Worm (Caenorhabditis elegans) whole organism, young adult: ENCODE data around the gene nhr-275.

Experiments used
- B0336.3 ChIP-seq: fragments of 200-800 bp; sonication (Bioruptor generic); IDR thresholded peaks from 2 replicates; pipeline ENCODE4 v1.3.6; 2022; ENCODE audit warnings: missing genetic modification characterization, missing compliant biosample characterization
- C06A6.2 ChIP-seq: fragments of 200-800 bp; sonication (Bioruptor generic); conservative IDR thresholded peaks from 2 replicates; pipeline ENCODE4 v1.3.6; 2022; ENCODE audit warnings: missing genetic modification characterization, missing compliant biosample characterization
- F22D6.2 ChIP-seq: sonication (generic microtip); optimal IDR thresholded peaks from 2 replicates; lab custom pipeline; 2016; ENCODE audit warnings: mild to moderate bottlenecking, missing genetic modification characterization, missing compliant biosample characterization
- F33H1.4 ChIP-seq: fragments of 200-800 bp; sonication (Bioruptor generic); IDR thresholded peaks from 2 replicates; pipeline ENCODE4 v1.3.6; 2022; ENCODE audit warnings: missing genetic modification reagents, missing genetic modification characterization, missing compliant biosample characterization
- F39B2.1 ChIP-seq: fragments of 200-800 bp; sonication (Bioruptor generic); IDR thresholded peaks from 2 replicates; pipeline ENCODE4 v1.3.6; 2022; ENCODE audit warnings: missing genetic modification reagents, missing genetic modification characterization, missing compliant biosample characterization
- F57C9.4 ChIP-seq: sonication (generic microtip); optimal IDR thresholded peaks from 2 replicates; lab custom pipeline; 2017; ENCODE audit warnings: mild to moderate bottlenecking, missing genetic modification characterization, missing compliant biosample characterization
- K11D2.4 ChIP-seq: fragments of 200-800 bp; sonication (Bioruptor generic); IDR thresholded peaks from 2 replicates; pipeline ENCODE4 v1.3.6; 2022; ENCODE audit warnings: missing genetic modification reagents, missing genetic modification characterization, missing compliant biosample characterization
- Y53F4B.3 ChIP-seq: fragments of 200-800 bp; sonication (Bioruptor generic); IDR thresholded peaks from 2 replicates; pipeline ENCODE4 v1.3.6; 2022; ENCODE audit warnings: missing genetic modification reagents, missing genetic modification characterization, missing compliant biosample characterization
- Y56A3A.18 ChIP-seq: fragments of 200-800 bp; sonication (Bioruptor generic); IDR thresholded peaks from 2 replicates; pipeline ENCODE4 v1.3.6; 2022; ENCODE audit warnings: missing genetic modification reagents, missing genetic modification characterization, missing compliant biosample characterization
- Y79H2A.3 ChIP-seq: fragments of 200-800 bp; sonication (Bioruptor generic); conservative IDR thresholded peaks from 2 replicates; pipeline ENCODE4 v1.3.6; 2022; ENCODE audit warnings: missing genetic modification reagents, missing genetic modification characterization, missing compliant biosample characterization
- atf-7 ChIP-seq: sonication (generic microtip); optimal IDR thresholded peaks from 2 replicates; lab custom pipeline; 2017; ENCODE audit warnings: mild to moderate bottlenecking, missing genetic modification characterization, missing compliant biosample characterization
- attf-3 ChIP-seq: fragments of 200-800 bp; sonication (Bioruptor generic); conservative IDR thresholded peaks from 2 replicates; pipeline ENCODE4 v1.3.6; 2022; ENCODE audit warnings: missing genetic modification reagents, missing genetic modification characterization, missing compliant biosample characterization
- bed-2 ChIP-seq: fragments of 200-800 bp; sonication (Bioruptor generic); IDR thresholded peaks from 2 replicates; pipeline ENCODE4 v1.3.6; 2022; ENCODE audit warnings: missing genetic modification reagents, missing genetic modification characterization, missing compliant biosample characterization
- ccch-3 ChIP-seq: fragments of 200-800 bp; sonication (Bioruptor generic); optimal IDR thresholded peaks from 2 replicates; lab custom pipeline; 2018; ENCODE audit warnings: mild to moderate bottlenecking, missing genetic modification characterization, missing compliant biosample characterization
- ceh-100 ChIP-seq: fragments of 200-800 bp; sonication (Bioruptor generic); IDR thresholded peaks from 2 replicates; pipeline ENCODE4 v1.3.6; 2022; ENCODE audit warnings: missing genetic modification reagents, missing genetic modification characterization, missing compliant biosample characterization
- ceh-40 ChIP-seq: fragments of 200-800 bp; sonication (Bioruptor generic); IDR thresholded peaks from 2 replicates; pipeline ENCODE4 v1.3.6; 2022; ENCODE audit warnings: missing genetic modification characterization, missing compliant biosample characterization
- ceh-58 ChIP-seq: fragments of 200-800 bp; sonication (Bioruptor generic); IDR thresholded peaks from 2 replicates; pipeline ENCODE4 v1.3.6; 2022; ENCODE audit warnings: missing genetic modification characterization, missing compliant biosample characterization
- dox-1 ChIP-seq: fragments of 200-800 bp; sonication (Bioruptor generic); IDR thresholded peaks from 2 replicates; pipeline ENCODE4 v1.3.6; 2022; ENCODE audit warnings: missing genetic modification reagents, missing genetic modification characterization, missing compliant biosample characterization
- egl-44 ChIP-seq: fragments of 200-800 bp; sonication (Bioruptor generic); IDR thresholded peaks from 2 replicates; pipeline ENCODE4 v1.3.6; 2022; ENCODE audit warnings: missing genetic modification reagents, missing genetic modification characterization, missing compliant biosample characterization
- egrh-3 ChIP-seq: fragments of 200-800 bp; sonication (Bioruptor generic); IDR thresholded peaks from 2 replicates; pipeline ENCODE4 v1.3.6; 2022; ENCODE audit warnings: missing genetic modification reagents, missing genetic modification characterization, missing compliant biosample characterization
- ekl-4 ChIP-seq: fragments of 200-800 bp; sonication (Bioruptor generic); IDR thresholded peaks from 2 replicates; pipeline ENCODE4 v1.3.6; 2022; ENCODE audit warnings: missing genetic modification reagents, missing genetic modification characterization, missing compliant biosample characterization
- ets-4 ChIP-seq: fragments of 200-800 bp; sonication (Bioruptor generic); optimal IDR thresholded peaks from 2 replicates; lab custom pipeline; 2018; ENCODE audit warnings: mild to moderate bottlenecking, missing genetic modification characterization, missing compliant biosample characterization
- hlh-12 ChIP-seq: sonication (generic microtip); optimal IDR thresholded peaks from 2 replicates; lab custom pipeline; 2016; ENCODE audit warnings: missing genetic modification characterization, missing compliant biosample characterization
- hlh-26 ChIP-seq: fragments of 200-800 bp; sonication (Bioruptor generic); conservative IDR thresholded peaks from 2 replicates; pipeline ENCODE4 v1.3.6; 2022; ENCODE audit warnings: missing genetic modification reagents, missing genetic modification characterization, missing compliant biosample characterization
- hsf-1 ChIP-seq: fragments of 200-800 bp; sonication (Bioruptor generic); IDR thresholded peaks from 2 replicates; pipeline ENCODE4 v1.3.6; 2022; ENCODE audit warnings: missing genetic modification reagents, missing genetic modification characterization, missing compliant biosample characterization
- lag-1 ChIP-seq: fragments of 200-800 bp; sonication (Bioruptor generic); IDR thresholded peaks from 2 replicates; pipeline ENCODE4 v1.3.6; 2022; ENCODE audit warnings: missing genetic modification reagents, missing genetic modification characterization, missing compliant biosample characterization
- lin-26 ChIP-seq: fragments of 200-800 bp; sonication (Bioruptor generic); IDR thresholded peaks from 2 replicates; pipeline ENCODE4 v1.3.6; 2022; ENCODE audit warnings: missing genetic modification reagents, missing genetic modification characterization, missing compliant biosample characterization
- lin-35 ChIP-seq, 3 experiments: fragments of 150-350 bp in 2 of 3; sonication (generic microtip) in 1 of 3; optimal IDR thresholded peaks; 2 replicates each; lab custom pipeline; 2014 to 2018; ENCODE audit warnings: missing biosample characterization in 3 of 3, missing genetic modification characterization in 3 of 3, missing genetic modification reagents in 3 of 3
- lin-54 ChIP-seq: fragments of 200-800 bp; sonication (Bioruptor generic); optimal IDR thresholded peaks from 2 replicates; lab custom pipeline; 2018; ENCODE audit warnings: mild to moderate bottlenecking, missing genetic modification characterization, missing compliant biosample characterization
- madf-10 ChIP-seq: sonication (generic microtip); optimal IDR thresholded peaks from 2 replicates; lab custom pipeline; 2016; ENCODE audit warnings: mild to moderate bottlenecking, missing genetic modification characterization, missing compliant biosample characterization
- madf-8 ChIP-seq: fragments of 200-800 bp; sonication (Bioruptor generic); conservative IDR thresholded peaks from 2 replicates; pipeline ENCODE4 v1.3.6; 2022; ENCODE audit warnings: missing genetic modification reagents, missing genetic modification characterization, missing compliant biosample characterization
- mcd-1 ChIP-seq: fragments of 200-800 bp; sonication (Bioruptor generic); IDR thresholded peaks from 2 replicates; pipeline ENCODE4 v1.3.6; 2022; ENCODE audit warnings: missing genetic modification reagents, missing genetic modification characterization, missing compliant biosample characterization
- mxl-1 ChIP-seq: sonication (generic microtip); optimal IDR thresholded peaks from 2 replicates; lab custom pipeline; 2016; ENCODE audit warnings: missing genetic modification characterization, missing compliant biosample characterization
- nfyb-1 ChIP-seq: fragments of 200-800 bp; sonication (Bioruptor generic); IDR thresholded peaks from 2 replicates; pipeline ENCODE4 v1.3.6; 2022; ENCODE audit warnings: missing genetic modification reagents, missing genetic modification characterization, missing compliant biosample characterization
- nhr-27 ChIP-seq: fragments of 200-800 bp; sonication (Bioruptor generic); optimal IDR thresholded peaks from 2 replicates; lab custom pipeline; 2018; ENCODE audit warnings: mild to moderate bottlenecking, missing genetic modification characterization, moderate library complexity, missing compliant biosample characterization
- nhr-80 ChIP-seq: sonication (generic microtip); optimal IDR thresholded peaks from 2 replicates; lab custom pipeline; 2016; ENCODE audit warnings: missing genetic modification characterization, missing compliant biosample characterization
- nhr-90 ChIP-seq: sonication (generic microtip); optimal IDR thresholded peaks from 2 replicates; lab custom pipeline; 2016; ENCODE audit warnings: missing genotype, mild to moderate bottlenecking, missing genetic modification characterization, missing compliant biosample characterization
- rec-8 ChIP-seq, 2 experiments: sonication (generic microtip); optimal IDR thresholded peaks; 2 replicates each; lab custom pipeline; 2016; ENCODE audit warnings: mild to moderate bottlenecking in 2 of 2, missing genetic modification characterization in 2 of 2, missing genetic modification reagents in 2 of 2, missing genotype in 2 of 2, missing biosample characterization in 1 of 2, missing compliant biosample characterization in 1 of 2, moderate library complexity in 1 of 2
- repo-1 ChIP-seq: sonication (generic microtip); optimal IDR thresholded peaks from 2 replicates; lab custom pipeline; 2017; ENCODE audit warnings: mild to moderate bottlenecking, missing genetic modification characterization, missing compliant biosample characterization
- snpc-1.3 ChIP-seq: sonication (generic microtip); optimal IDR thresholded peaks from 2 replicates; lab custom pipeline; 2017; ENCODE audit warnings: missing genetic modification characterization, mild to moderate bottlenecking, missing compliant biosample characterization, antibody characterized with exemption, moderate library complexity, missing genotype, missing genetic modification reagents; ENCODE audit not compliant: insufficient read depth
- snpc-4 ChIP-seq, 5 experiments: fragments of 150-350 bp in 1 of 5; sonication (generic microtip) in 4 of 5; optimal IDR thresholded peaks; 2 replicates each; lab custom pipeline; 2014 to 2018; ENCODE audit warnings: missing genetic modification characterization in 5 of 5, missing biosample characterization in 3 of 5, antibody characterized with exemption in 2 of 5, mild to moderate bottlenecking in 2 of 5, missing compliant biosample characterization in 2 of 5, missing genotype in 2 of 5, moderate library complexity in 2 of 5, missing genetic modification reagents in 1 of 5
- somi-1 ChIP-seq: fragments of 200-800 bp; sonication (Bioruptor generic); optimal IDR thresholded peaks from 2 replicates; lab custom pipeline; 2018; ENCODE audit warnings: mild to moderate bottlenecking, missing genetic modification characterization, missing compliant biosample characterization
- tlf-1 ChIP-seq: fragments of 200-800 bp; sonication (Bioruptor generic); optimal IDR thresholded peaks from 2 replicates; lab custom pipeline; 2018; ENCODE audit warnings: mild to moderate bottlenecking, missing genetic modification characterization, missing compliant biosample characterization
- zfh-2 ChIP-seq: fragments of 200-800 bp; sonication (Bioruptor generic); conservative IDR thresholded peaks from 2 replicates; pipeline ENCODE4 v1.3.6; 2022; ENCODE audit warnings: missing genetic modification reagents, missing genetic modification characterization, missing compliant biosample characterization
- ztf-18 ChIP-seq: sonication (generic microtip); optimal IDR thresholded peaks from 2 replicates; lab custom pipeline; 2016; ENCODE audit warnings: missing genotype, mild to moderate bottlenecking, missing genetic modification characterization, missing compliant biosample characterization
- ztf-25 ChIP-seq: fragments of 200-800 bp; sonication (Bioruptor generic); IDR thresholded peaks from 2 replicates; pipeline ENCODE4 v1.3.6; 2022; ENCODE audit warnings: missing genetic modification reagents, missing genetic modification characterization, missing compliant biosample characterization
- ztf-3 ChIP-seq: fragments of 200-800 bp; sonication (Bioruptor generic); optimal IDR thresholded peaks from 2 replicates; lab custom pipeline; 2018; ENCODE audit warnings: mild to moderate bottlenecking, missing genetic modification characterization, missing compliant biosample characterization

nhr-275 gene

ce11 chrV:2266958-2267357 is at the start of gene nhr-275:
TSS of gene nhr-275 (minus strand) at chrV:2267058.
- TF ChIP-seq nhr-80 (tag; lab: Kevin White, UChicago): no peak
- TF ChIP-seq ekl-4 (GFP tag; lab: Robert Waterston, UW): no peak
- no peak for TF ChIP-seq ztf-25 (GFP tag; lab: Robert Waterston, UW)

DNA sequence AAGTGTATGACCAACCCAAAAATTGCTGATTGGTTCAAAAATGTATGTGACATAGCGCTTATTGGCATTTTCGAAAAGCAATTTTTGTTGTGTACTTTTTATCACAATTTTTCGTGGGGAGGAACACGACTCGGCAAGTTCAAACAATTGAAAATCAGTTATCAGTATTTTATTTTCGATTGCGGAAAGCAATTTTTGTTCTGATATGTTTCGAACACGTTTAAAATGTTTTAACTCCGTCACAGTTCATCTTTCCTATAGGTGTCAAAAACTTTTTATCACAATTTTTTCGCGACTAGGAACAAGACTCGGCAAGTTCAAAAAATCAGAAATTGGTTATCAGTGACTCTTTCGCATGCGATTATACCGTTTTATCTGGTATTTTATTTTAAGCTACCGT is 41.4 kb upstream of the nhr-275 start:
- TF ChIP-seq nfyb-1 (GFP tag; lab: Robert Waterston, UW): peak; percentile 72
- TF ChIP-seq lin-35 (GFP tag; optimal IDR thresholded peaks at IDR 0.05; lab: Kevin White, UChicago): no peak
- no peak for TF ChIP-seq K11D2.4 (GFP tag; lab: Robert Waterston, UW)
- peak; percentile 57 for TF ChIP-seq nhr-90 (tag; lab: Kevin White, UChicago)
- TF ChIP-seq tlf-1 (GFP tag; lab: Kevin White, UChicago): peak; percentile 31
- TF ChIP-seq F22D6.2 (tag; lab: Kevin White, UChicago): no peak
- TF ChIP-seq lin-54 (GFP tag; lab: Kevin White, UChicago): no peak
- TF ChIP-seq dox-1 (GFP tag; lab: Robert Waterston, UW): peak; percentile 73
- TF ChIP-seq F39B2.1: no peak
- no peak for TF ChIP-seq hlh-26
- TF ChIP-seq mcd-1 (GFP tag; lab: Robert Waterston, UW): no peak
- no peak for TF ChIP-seq ceh-58 (GFP tag; lab: Robert Waterston, UW)
- peak; percentile 99 for TF ChIP-seq nhr-80 (tag; lab: Kevin White, UChicago)
- TF ChIP-seq F33H1.4: no peak
- TF ChIP-seq ceh-100: no peak
- no peak for TF ChIP-seq somi-1 (GFP tag; lab: Kevin White, UChicago)
- TF ChIP-seq snpc-4 (GFP tag; optimal IDR thresholded peaks at IDR 0.05; lab: Kevin White, UChicago): no peak
- no peak for TF ChIP-seq snpc-4 (tag; optimal IDR thresholded peaks at IDR 0.05; lab: Kevin White, UChicago)
- no peak for TF ChIP-seq nhr-27 (tag; lab: Kevin White, UChicago)
- no peak for TF ChIP-seq madf-8 (GFP tag; lab: Robert Waterston, UW)
- TF ChIP-seq ztf-25 (GFP tag; lab: Robert Waterston, UW): no peak
- no peak for TF ChIP-seq lin-26 (GFP tag; lab: Robert Waterston, UW)
- TF ChIP-seq ceh-40: no peak
- no peak for TF ChIP-seq F57C9.4 (tag; lab: Kevin White, UChicago)
- TF ChIP-seq atf-7: peak; percentile 82
- TF ChIP-seq ccch-3 (GFP tag; lab: Kevin White, UChicago): no peak
- TF ChIP-seq ztf-3 (GFP tag; lab: Kevin White, UChicago): no peak
- TF ChIP-seq B0336.3 (GFP tag; lab: Robert Waterston, UW): no peak
- TF ChIP-seq ztf-18 (tag; lab: Kevin White, UChicago): no peak
- no peak for TF ChIP-seq Y53F4B.3 (GFP tag; lab: Robert Waterston, UW)
- TF ChIP-seq Y79H2A.3: no peak
- TF ChIP-seq rec-8 (tag; optimal IDR thresholded peaks at IDR 0.05; lab: Kevin White, UChicago): no peak
- TF ChIP-seq zfh-2 (GFP tag; lab: Robert Waterston, UW): no peak
- TF ChIP-seq attf-3: no peak
- no peak for TF ChIP-seq lag-1 (GFP tag; lab: Robert Waterston, UW)
- no peak for TF ChIP-seq hsf-1
- TF ChIP-seq hlh-12 (tag; lab: Kevin White, UChicago): no peak
- no peak for TF ChIP-seq repo-1
- peak; percentile 41 for TF ChIP-seq ets-4 (GFP tag; lab: Kevin White, UChicago)
- TF ChIP-seq egrh-3 (GFP tag; lab: Robert Waterston, UW): no peak
- TF ChIP-seq Y56A3A.18 (GFP tag; lab: Robert Waterston, UW): no peak
- TF ChIP-seq bed-2 (GFP tag; lab: Robert Waterston, UW): no peak
- TF ChIP-seq snpc-1.3 (tag; lab: Kevin White, UChicago): no peak
- 0 out of 2 replicates have a peak, but pooled peaks have one; percentile 36 for TF ChIP-seq egl-44 (GFP tag; lab: Robert Waterston, UW)
- TF ChIP-seq madf-10 (tag; lab: Kevin White, UChicago): peak; percentile 41
- TF ChIP-seq mxl-1 (tag; lab: Kevin White, UChicago): no peak
- no peak for TF ChIP-seq C06A6.2
